Fruit fly (Drosophila melanogaster): ENCODE results near the gene CG9777.
A peak's percentile ranks its signal among the peaks of the same experiment; 100 is the strongest.

The CG9777 gene

DNA sequence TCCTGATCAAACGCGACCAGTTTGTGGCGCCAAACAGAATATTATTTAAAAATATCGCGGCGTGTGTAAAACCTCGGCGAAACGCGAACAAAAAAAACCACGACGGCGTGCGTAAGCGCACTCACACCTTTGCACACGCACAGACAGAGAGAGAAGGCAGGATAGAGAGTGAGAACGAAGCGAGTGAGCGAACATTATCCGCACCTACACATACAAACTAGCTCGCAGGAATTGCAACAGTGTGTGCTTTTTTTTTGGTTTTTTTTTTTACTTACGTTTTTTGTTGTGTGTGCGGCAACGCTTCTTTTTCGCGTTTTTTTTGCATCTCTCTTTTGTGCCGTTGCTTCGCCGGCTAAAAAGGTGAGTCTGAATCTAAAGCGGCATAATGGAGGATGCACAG lies 32.3 kb downstream of the CG9777 start:
- TF ChIP-seq NC2β (GFP tag; optimal IDR thresholded peaks at IDR 0.05) (no peak), CG17385 (GFP tag; optimal IDR thresholded peaks at IDR 0.05) (no peak), Dp (GFP tag; optimal IDR thresholded peaks at IDR 0.05) (no peak), sqz (GFP tag; optimal IDR thresholded peaks at IDR 0.05) (peak; percentile 90), nau (GFP tag; optimal IDR thresholded peaks at IDR 0.05) (no peak), Stat92E (GFP tag; optimal IDR thresholded peaks at IDR 0.05) (no peak), CrebB (tag; optimal IDR thresholded peaks at IDR 0.05) (no peak), Chrac-16 (GFP tag; optimal IDR thresholded peaks at IDR 0.05) (no peak), Sin3A (optimal IDR thresholded peaks at IDR 0.05) (no peak), CG16813 (GFP tag; IDR thresholded peaks at IDR 0.05; ENCODE audit: partially characterized antibody) (no peak), E2f2 (GFP tag; IDR thresholded peaks at IDR 0.05) (no peak), Fer1 (GFP tag; optimal IDR thresholded peaks at IDR 0.05) (no peak), cato (GFP tag; optimal IDR thresholded peaks at IDR 0.05; ENCODE audit: borderline replicate concordance) (no peak), CG7372 (GFP tag; IDR thresholded peaks at IDR 0.05) (no peak), h (optimal IDR thresholded peaks at IDR 0.05) (no peak), CG2875 (GFP tag; optimal IDR thresholded peaks at IDR 0.05) (no peak), CG18599 (GFP tag; optimal IDR thresholded peaks at IDR 0.05) (no peak), pan (optimal IDR thresholded peaks at IDR 0.05) (no peak), pan (GFP tag; optimal IDR thresholded peaks at IDR 0.05 in 1 of 2, IDR thresholded peaks at IDR 0.05 in 1 of 2) (no peak), inv (GFP tag; IDR thresholded peaks at IDR 0.05; ENCODE audit: partially characterized antibody) (no peak), CG17359 (tag; optimal IDR thresholded peaks at IDR 0.05) (no peak), Pdp1 (GFP tag; optimal IDR thresholded peaks at IDR 0.05) (peak in 1 of 2 experiments; percentile 61), CG1792 (GFP tag; optimal IDR thresholded peaks at IDR 0.05) (no peak), CG9797 (GFP tag; optimal IDR thresholded peaks at IDR 0.05) (no peak), lab (GFP tag; optimal IDR thresholded peaks at IDR 0.05) (no peak), knrl (GFP tag; IDR thresholded peaks at IDR 0.05; ENCODE audit: partially characterized antibody) (no peak), CG32772 (GFP tag; IDR thresholded peaks at IDR 0.05) (peak; percentile 63), nerfin-1 (tag; optimal IDR thresholded peaks at IDR 0.05) (no peak), Xbp1 (GFP tag; optimal IDR thresholded peaks at IDR 0.05) (no peak), CG14710 (tag; optimal IDR thresholded peaks at IDR 0.05) (no peak), zf30C (GFP tag; optimal IDR thresholded peaks at IDR 0.05) (no peak), sna (GFP tag; IDR thresholded peaks at IDR 0.05; ENCODE audit: partially characterized antibody) (no peak), Ptx1 (GFP tag; IDR thresholded peaks at IDR 0.05) (no peak), Bteb2 (GFP tag; optimal IDR thresholded peaks at IDR 0.05) (no peak), chinmo (GFP tag; IDR thresholded peaks at IDR 0.05; ENCODE audit: partially characterized antibody) (peak; percentile 68; the same call in 1 of the 4 replicates), Trl (optimal IDR thresholded peaks at IDR 0.05) (peak; percentile 42 to 58), Trl (GFP tag; optimal IDR thresholded peaks at IDR 0.05) (no peak), CG18011 (GFP tag; optimal IDR thresholded peaks at IDR 0.05) (no peak), CG12942 (GFP tag; optimal IDR thresholded peaks at IDR 0.05) (no peak), cwo (GFP tag; optimal IDR thresholded peaks at IDR 0.05) (no peak), CG18764 (GFP tag; optimal IDR thresholded peaks at IDR 0.05) (no peak), CG2116 (GFP tag; optimal IDR thresholded peaks at IDR 0.05) (no peak), luna (GFP tag; optimal IDR thresholded peaks at IDR 0.05) (no peak), corto (GFP tag; optimal IDR thresholded peaks at IDR 0.05) (peak; percentile 67), B-H1 (GFP tag; IDR thresholded peaks at IDR 0.05) (no peak), CG2678 (tag; optimal IDR thresholded peaks at IDR 0.05) (no peak), slou (GFP tag; optimal IDR thresholded peaks at IDR 0.05) (no peak), CG14050 (GFP tag; IDR thresholded peaks at IDR 0.05) (no peak), jigr1 (GFP tag; IDR thresholded peaks at IDR 0.05) (no peak), D19A (tag; optimal IDR thresholded peaks at IDR 0.05) (no peak), CG9609 (GFP tag; optimal IDR thresholded peaks at IDR 0.05) (no peak)
